Worm (Caenorhabditis elegans): ENCODE data around the gene F42A10.9.

F42A10.9 gene

DNA sequence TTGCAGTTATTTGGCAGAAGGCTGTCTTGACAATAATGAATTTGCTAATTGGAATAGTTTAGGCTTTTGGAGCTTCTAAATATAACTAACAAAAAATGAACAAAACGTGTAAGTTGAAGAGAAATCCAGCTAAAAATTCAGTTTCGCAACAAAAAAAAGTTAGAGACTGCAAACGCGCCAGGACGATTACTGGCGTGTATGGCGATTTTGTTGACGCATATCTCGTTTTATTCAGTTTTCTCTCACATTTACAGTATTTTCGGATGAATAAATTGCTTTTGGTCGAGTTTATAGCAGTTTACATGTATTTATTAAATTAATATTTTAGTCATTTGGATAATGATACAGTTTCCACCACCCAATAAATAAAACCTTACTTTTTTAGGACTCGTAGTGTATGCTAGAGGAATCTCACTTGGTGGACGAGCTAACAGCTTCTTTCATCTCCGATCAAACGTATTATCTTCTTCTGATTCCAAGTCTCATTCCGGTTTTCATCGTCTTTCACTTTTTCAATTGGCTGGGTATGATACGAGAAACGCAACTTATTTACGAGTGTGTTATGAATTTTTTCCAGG, 8.7 kb downstream of the F42A10.9 start, which contains the start of the genes abcf-3 and F42A10.5 (continued):
- TF ChIP-seq snpc-1.2 (GFP tag; IDR thresholded peaks at IDR 0.05), result no peak
- peak; percentile 63 for TF ChIP-seq T20F7.1 (GFP tag; optimal IDR thresholded peaks at IDR 0.05)
- no peak for TF ChIP-seq nhr-111 (GFP tag; optimal IDR thresholded peaks at IDR 0.05)
- peak; percentile 60 for TF ChIP-seq nhr-11 (tag; optimal IDR thresholded peaks at IDR 0.05)
- TF ChIP-seq mdt-29 (GFP tag; IDR thresholded peaks at IDR 0.05), result no peak
- TF ChIP-seq nhr-76 (tag; optimal IDR thresholded peaks at IDR 0.05), result no peak
- no peak for TF ChIP-seq ZK546.5 (tag; optimal IDR thresholded peaks at IDR 0.05)
- TF ChIP-seq zip-11 (GFP tag; IDR thresholded peaks at IDR 0.05), result no peak
- no peak for TF ChIP-seq egl-43 (GFP tag; IDR thresholded peaks at IDR 0.05)

DNA sequence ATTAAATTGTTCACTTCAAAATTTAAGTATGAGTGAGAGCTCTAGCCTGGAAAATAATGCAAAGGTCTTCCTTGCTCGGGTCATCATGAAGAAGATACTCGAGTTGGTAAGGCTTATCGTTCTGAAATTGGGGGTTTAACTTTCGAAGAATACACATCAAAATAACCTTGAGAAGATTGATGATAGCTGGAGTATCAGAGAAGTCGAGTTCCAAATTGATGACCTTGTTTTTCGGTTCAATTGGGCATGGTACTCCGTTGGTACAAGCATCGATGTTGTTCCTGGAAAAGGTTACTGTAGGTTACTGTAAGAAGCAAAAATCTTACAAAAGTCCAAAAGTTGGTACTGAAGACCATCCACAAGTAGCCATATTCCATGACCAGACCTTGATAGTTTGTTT, 11.8 kb downstream of the F42A10.9 start:
- no peak for TF ChIP-seq sdz-12 (GFP tag; optimal IDR thresholded peaks at IDR 0.05)
- TF ChIP-seq F49E8.2 (tag; optimal IDR thresholded peaks at IDR 0.05; ENCODE audit: borderline replicate concordance), result no peak
- TF ChIP-seq unc-62 (GFP tag; optimal IDR thresholded peaks at IDR 0.05 in 1 of 2), result no peak
- TF ChIP-seq unc-62 (tag; optimal IDR thresholded peaks at IDR 0.05), result no peak
- TF ChIP-seq pha-4 (GFP tag; IDR thresholded peaks at IDR 0.05), result no peak
- TF ChIP-seq pha-4 (tag; optimal IDR thresholded peaks at IDR 0.05), result no peak
- TF ChIP-seq F26F4.8 (GFP tag; conservative IDR thresholded peaks at IDR 0.05), result no peak
- no peak for TF ChIP-seq daf-8 (GFP tag; IDR thresholded peaks at IDR 0.05)
- TF ChIP-seq lim-7 (GFP tag; IDR thresholded peaks at IDR 0.05), result no peak
- no peak for TF ChIP-seq spr-1 (tag; optimal IDR thresholded peaks at IDR 0.05)

DNA sequence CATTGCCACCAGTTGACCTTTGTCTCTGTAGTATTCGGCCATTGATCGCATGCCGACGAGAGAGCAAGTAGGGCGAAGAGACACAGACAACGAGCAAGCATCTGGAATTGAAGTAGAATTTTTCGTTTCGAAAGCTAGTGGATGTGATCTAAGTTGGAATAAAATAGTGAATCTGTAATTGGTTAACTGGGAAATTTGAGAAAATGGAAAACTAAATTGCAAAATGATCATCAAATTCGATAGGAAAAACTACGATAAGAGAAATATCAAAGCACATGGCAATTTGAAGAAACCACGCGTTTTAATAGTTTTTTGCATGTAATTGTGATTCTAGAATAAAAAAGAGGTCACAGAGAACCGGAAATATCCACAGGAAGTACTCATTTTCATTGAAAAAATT, 12.4 kb downstream of the F42A10.9 start, which contains the start of gene F42A10.6:
TSS of gene F42A10.6 (minus strand) at position 101 of the 400 bp plus-strand sequence.
- peak; percentile 48 for TF ChIP-seq pqm-1 (tag; optimal IDR thresholded peaks at IDR 0.05)
- TF ChIP-seq nhr-28 (tag; optimal IDR thresholded peaks at IDR 0.05), result peak; percentile 8
- no peak for TF ChIP-seq hif-1 (tag; optimal IDR thresholded peaks at IDR 0.05)
- TF ChIP-seq zip-2 (tag; optimal IDR thresholded peaks at IDR 0.05), result no peak
- TF ChIP-seq F44E2.7 (GFP tag; IDR thresholded peaks at IDR 0.05), result no peak
- no peak for TF ChIP-seq nhr-111 (GFP tag; optimal IDR thresholded peaks at IDR 0.05)
- no peak for TF ChIP-seq hlh-30 (tag; optimal IDR thresholded peaks at IDR 0.05; ENCODE audit: insufficient read depth)
- no peak for TF ChIP-seq spr-3 (GFP tag; optimal IDR thresholded peaks at IDR 0.05)
- no peak for TF ChIP-seq ceh-44 (GFP tag; IDR thresholded peaks at IDR 0.05)
- TF ChIP-seq unc-62 (GFP tag; optimal IDR thresholded peaks at IDR 0.05 in 1 of 2), result peak in 1 of 2 experiments; percentile 57
- no peak for TF ChIP-seq unc-62 (tag; optimal IDR thresholded peaks at IDR 0.05)
- no peak for TF ChIP-seq madf-5 (GFP tag; IDR thresholded peaks at IDR 0.05)
- no peak for TF ChIP-seq duxl-1 (tag; optimal IDR thresholded peaks at IDR 0.05; ENCODE audit: poor library complexity)
- TF ChIP-seq Y5F2A.4 (GFP tag; optimal IDR thresholded peaks at IDR 0.05), result no peak
- TF ChIP-seq nhr-6 (tag; optimal IDR thresholded peaks at IDR 0.05), result no peak
- TF ChIP-seq dmd-6 (GFP tag; IDR thresholded peaks at IDR 0.05), result peak; percentile 43
- TF ChIP-seq madf-9 (GFP tag; conservative IDR thresholded peaks at IDR 0.05), result no peak

DNA sequence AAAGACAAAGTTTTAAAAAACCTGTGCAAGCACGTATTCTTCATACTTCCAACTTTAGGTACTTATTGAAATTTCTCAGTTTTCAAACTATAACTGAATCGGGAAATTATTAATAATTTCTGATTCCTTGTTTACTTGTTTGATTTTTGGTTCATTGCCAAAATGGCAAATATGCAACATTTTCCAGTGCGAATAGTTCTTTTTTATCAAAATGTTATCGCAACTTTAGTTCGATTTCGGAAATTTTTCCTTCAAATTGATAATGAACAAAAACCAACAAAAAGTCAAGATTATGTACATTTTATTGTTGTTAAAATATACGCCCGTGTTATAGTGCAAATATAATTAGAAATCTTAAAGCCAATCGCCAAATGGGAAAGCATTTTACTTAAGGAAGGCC, 13.3 kb downstream of the F42A10.9 start:
- TF ChIP-seq daf-16 (GFP tag; optimal IDR thresholded peaks at IDR 0.05) (no peak), daf-16 (tag; optimal IDR thresholded peaks at IDR 0.05) (peak; percentile 10), mdt-29 (GFP tag; IDR thresholded peaks at IDR 0.05) (no peak), egl-43 (GFP tag; IDR thresholded peaks at IDR 0.05) (no peak), pqm-1 (tag; optimal IDR thresholded peaks at IDR 0.05) (peak; percentile 3), mep-1 (tag; optimal IDR thresholded peaks at IDR 0.05) (no peak)
